Fruit fly (Drosophila melanogaster): ENCODE measurements around the gene cDIP.

cDIP gene

DNA sequence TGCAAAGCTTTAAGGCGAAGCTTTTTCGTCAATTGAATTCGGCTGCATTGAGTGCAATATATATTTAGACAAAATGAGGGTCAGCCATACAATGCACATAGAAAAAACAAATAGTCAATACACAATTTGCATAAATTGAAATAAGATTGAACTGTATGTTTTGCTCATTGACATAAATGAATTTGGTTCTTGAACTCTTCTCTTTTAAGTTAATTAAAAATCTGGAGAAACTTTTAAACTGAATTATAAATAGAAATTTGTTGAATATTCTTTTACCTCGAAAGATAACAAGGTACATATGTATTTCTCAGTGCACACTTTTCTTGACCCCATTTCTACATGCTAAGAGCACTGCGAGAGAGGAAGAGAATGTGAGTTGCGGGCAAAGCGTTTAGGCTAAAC, 45.4 kb upstream of the cDIP start (continued):
- TF ChIP-seq ATbp (GFP tag; optimal IDR thresholded peaks at IDR 0.05) (peak; percentile 47), Oaz (GFP tag; IDR thresholded peaks at IDR 0.05) (no peak), ranshi (GFP tag; IDR thresholded peaks at IDR 0.05) (no peak), grn (GFP tag; optimal IDR thresholded peaks at IDR 0.05) (no peak), Aef1 (GFP tag; IDR thresholded peaks at IDR 0.05) (no peak), Fer2 (tag; optimal IDR thresholded peaks at IDR 0.05) (no peak), Blimp-1 (GFP tag; optimal IDR thresholded peaks at IDR 0.05) (peak; percentile 61), CG14710 (tag; optimal IDR thresholded peaks at IDR 0.05) (peak; percentile 47), tll (GFP tag; optimal IDR thresholded peaks at IDR 0.05) (no peak), CG32532 (GFP tag; IDR thresholded peaks at IDR 0.05) (no peak), slou (GFP tag; optimal IDR thresholded peaks at IDR 0.05) (no peak), TFAM (GFP tag; optimal IDR thresholded peaks at IDR 0.05) (no peak), Abd-B (GFP tag; optimal IDR thresholded peaks at IDR 0.05) (no peak), CG15479 (GFP tag; optimal IDR thresholded peaks at IDR 0.05) (no peak), Antp (GFP tag; optimal IDR thresholded peaks at IDR 0.05) (no peak), row (GFP tag; IDR thresholded peaks at IDR 0.05) (peak; percentile 42), Eip74EF (GFP tag; optimal IDR thresholded peaks at IDR 0.05) (no peak), Lim3 (GFP tag; IDR thresholded peaks at IDR 0.05) (no peak), Dip3 (GFP tag; optimal IDR thresholded peaks at IDR 0.05) (no peak), Hsf (GFP tag; optimal IDR thresholded peaks at IDR 0.05) (no peak), CG31441 (GFP tag; IDR thresholded peaks at IDR 0.05) (peak; percentile 68), bsh (GFP tag; optimal IDR thresholded peaks at IDR 0.05) (peak in 1 of 2 experiments; percentile 53), CG9727 (GFP tag; optimal IDR thresholded peaks at IDR 0.05) (peak; percentile 3), ci (GFP tag; IDR thresholded peaks at IDR 0.05) (peak; percentile 28; the same call in 2 of the 3 replicates), mld (GFP tag; IDR thresholded peaks at IDR 0.05; ENCODE audit: partially characterized antibody) (no peak), CG13894 (tag; optimal IDR thresholded peaks at IDR 0.05) (no peak), ara (GFP tag; IDR thresholded peaks at IDR 0.05) (0 out of 2 replicates have a peak, but pooled peaks have one; percentile 20), CG12299 (tag; optimal IDR thresholded peaks at IDR 0.05) (no peak), Oli (tag; optimal IDR thresholded peaks at IDR 0.05) (peak; percentile 51), nerfin-1 (tag; optimal IDR thresholded peaks at IDR 0.05) (peak; percentile 40), crp (GFP tag; optimal IDR thresholded peaks at IDR 0.05) (no peak), ase (GFP tag; IDR thresholded peaks at IDR 0.05) (0 out of 3 replicates have a peak, but pooled peaks have one; percentile 33), CG7963 (GFP tag; IDR thresholded peaks at IDR 0.05; ENCODE audit: partially characterized antibody) (no peak), Rfx (GFP tag; IDR thresholded peaks at IDR 0.05) (no peak), CG13775 (GFP tag; optimal IDR thresholded peaks at IDR 0.05) (peak; percentile 6), D (optimal IDR thresholded peaks at IDR 0.05) (no peak), D (GFP tag; optimal IDR thresholded peaks at IDR 0.05) (peak; percentile 45), tup (GFP tag; optimal IDR thresholded peaks at IDR 0.05) (no peak), Stat92E (GFP tag; optimal IDR thresholded peaks at IDR 0.05) (no peak), yki (optimal IDR thresholded peaks at IDR 0.05) (no peak), CG14667 (GFP tag; IDR thresholded peaks at IDR 0.05) (no peak), CG1529 (GFP tag; optimal IDR thresholded peaks at IDR 0.05) (peak; percentile 15), Ets97D (GFP tag; optimal IDR thresholded peaks at IDR 0.05) (no peak), esg (GFP tag; conservative IDR thresholded peaks at IDR 0.05) (no peak), H15 (GFP tag; IDR thresholded peaks at IDR 0.05) (no peak), psq (GFP tag; optimal IDR thresholded peaks at IDR 0.05) (no peak), Myb (GFP tag; optimal IDR thresholded peaks at IDR 0.05) (no peak), dpn (GFP tag; optimal IDR thresholded peaks at IDR 0.05) (no peak), unpg (GFP tag; optimal IDR thresholded peaks at IDR 0.05) (peak; percentile 50), nom (GFP tag; optimal IDR thresholded peaks at IDR 0.05) (no peak), CG11560 (tag; IDR thresholded peaks at IDR 0.05) (no peak)

All from whole organism, embryonic.